Worm (Caenorhabditis elegans): Measurements from ENCODE around the gene scav-2.

The scav-2 gene

ce11 chrIII:13546537-13546936 lies 8.6 kb downstream of the scav-2 start, which contains the start of gene Y76A2B.4 (continued):
- TF ChIP-seq nhr-80 (tag; optimal IDR thresholded peaks at IDR 0.05) (no peak), F39B2.1 (GFP tag; IDR thresholded peaks at IDR 0.05) (no peak), B0336.3 (GFP tag; IDR thresholded peaks at IDR 0.05) (peak; percentile 48; the same call in 1 of the 2 replicates), let-607 (tag; optimal IDR thresholded peaks at IDR 0.05) (peak in 1 of 2 experiments; percentile 23), gei-17 (GFP tag; optimal IDR thresholded peaks at IDR 0.05) (no peak), dox-1 (GFP tag; IDR thresholded peaks at IDR 0.05) (0 out of 2 replicates have a peak, but pooled peaks have one; percentile 8), F57A8.1 (GFP tag; optimal IDR thresholded peaks at IDR 0.05) (no peak), nfyb-1 (GFP tag; IDR thresholded peaks at IDR 0.05) (peak; percentile 64)

- TF ChIP-seq cebp-1 (GFP tag; IDR thresholded peaks at IDR 0.05) (no peak), cebp-1 (tag; optimal IDR thresholded peaks at IDR 0.05) (peak; percentile 20), K12H6.12 (tag; optimal IDR thresholded peaks at IDR 0.05) (no peak), sptf-2 (GFP tag; optimal IDR thresholded peaks at IDR 0.05) (no peak), F57A8.1 (GFP tag; optimal IDR thresholded peaks at IDR 0.05) (no peak), lag-1 (GFP tag; IDR thresholded peaks at IDR 0.05) (no peak), zim-3 (tag; optimal IDR thresholded peaks at IDR 0.05) (peak; percentile 5), hmg-1.2 (GFP tag; IDR thresholded peaks at IDR 0.05) (peak; percentile 63; the same call in 1 of the 2 replicates), attf-5 (GFP tag; optimal IDR thresholded peaks at IDR 0.05) (peak; percentile 34), attf-6 (GFP tag; IDR thresholded peaks at IDR 0.05) (no peak), ets-4 (GFP tag; optimal IDR thresholded peaks at IDR 0.05) (peak; percentile 87), bed-2 (GFP tag; IDR thresholded peaks at IDR 0.05) (no peak), nhr-80 (tag; optimal IDR thresholded peaks at IDR 0.05) (peak; percentile 93), ceh-100 (GFP tag; IDR thresholded peaks at IDR 0.05) (no peak), chd-7 (tag; optimal IDR thresholded peaks at IDR 0.05) (peak; percentile 20), hsf-1 (GFP tag; IDR thresholded peaks at IDR 0.05) (0 out of 2 replicates have a peak, but pooled peaks have one; percentile 48), dox-1 (GFP tag; IDR thresholded peaks at IDR 0.05) (peak; percentile 74), let-607 (tag; optimal IDR thresholded peaks at IDR 0.05) (peak in 1 of 2 experiments; percentile 56), tbp1 (GFP tag; optimal IDR thresholded peaks at IDR 0.05) (peak; percentile 33)
These were observed 10.5 kb downstream of the scav-2 start for ce11 chrIII:13544593-13544992.

DNA sequence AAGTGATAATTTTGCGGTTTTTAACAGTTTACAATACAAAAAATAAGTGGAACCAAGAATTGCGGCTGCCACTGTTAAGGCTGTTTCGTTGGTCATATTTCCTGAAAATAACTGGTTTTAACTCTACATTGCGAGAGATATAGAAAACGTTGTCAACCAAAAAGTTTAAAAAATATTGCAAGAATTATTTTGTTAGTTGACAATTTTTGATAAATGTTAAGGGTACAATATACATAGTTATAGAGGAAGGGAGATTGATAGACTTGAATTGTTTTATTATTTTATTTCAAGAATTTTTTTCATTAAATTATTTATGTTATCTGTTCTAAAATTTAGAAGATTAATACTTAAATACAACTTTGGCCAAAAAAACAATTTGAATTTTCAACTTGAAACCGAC lies 11.7 kb downstream of the scav-2 start, which contains the start of gene acs-5:
TSS of gene acs-5 (minus strand) at position 101 of the 400 bp plus-strand sequence.
- TF ChIP-seq Y79H2A.3 (GFP tag; conservative IDR thresholded peaks at IDR 0.05) (no peak), lin-54 (GFP tag; optimal IDR thresholded peaks at IDR 0.05) (no peak), F37B4.10 (GFP tag; IDR thresholded peaks at IDR 0.05) (no peak), ama-1 (optimal IDR thresholded peaks at IDR 0.05) (no peak), ama-1 (GFP tag; optimal IDR thresholded peaks at IDR 0.05) (no peak), dpff-1 (tag; optimal IDR thresholded peaks at IDR 0.05) (no peak), mel-28 (tag; optimal IDR thresholded peaks at IDR 0.05; ENCODE audit: borderline replicate concordance) (no peak), sdz-38 (tag; optimal IDR thresholded peaks at IDR 0.05) (no peak), F55B11.4 (tag; optimal IDR thresholded peaks at IDR 0.05; ENCODE audit: borderline replicate concordance, insufficient read depth) (no peak), snpc-3.4 (tag; optimal IDR thresholded peaks at IDR 0.05) (no peak), lin-35 (GFP tag; optimal IDR thresholded peaks at IDR 0.05) (no peak), efl-1 (GFP tag; optimal IDR thresholded peaks at IDR 0.05) (no peak), pha-4 (tag; optimal IDR thresholded peaks at IDR 0.05) (no peak), him-1 (tag; optimal IDR thresholded peaks at IDR 0.05) (no peak), nhr-90 (tag; optimal IDR thresholded peaks at IDR 0.05) (no peak), xnd-1 (tag; optimal IDR thresholded peaks at IDR 0.05) (no peak), ztf-22 (GFP tag; optimal IDR thresholded peaks at IDR 0.05) (no peak)

Data from whole organism, young adult.